Fruit fly (Drosophila melanogaster) whole organism, embryonic: Measurements from ENCODE around the gene wda.

ENCODE experiments used
- CG3163 ChIP-seq: fragments of 200-800 bp; sonication (Bioruptor generic); optimal IDR thresholded peaks from 3 replicates; lab custom pipeline; 2016; ENCODE audit warnings: missing biosample characterization, missing genetic modification characterization
- CG7928 ChIP-seq: fragments of 200-800 bp; sonication (Bioruptor generic); optimal IDR thresholded peaks from 2 replicates; lab custom pipeline; 2017; ENCODE audit warnings: missing biosample characterization, mild to moderate bottlenecking, missing genetic modification characterization
- Chrac-16 ChIP-seq: fragments of 200-800 bp; sonication (Bioruptor generic); optimal IDR thresholded peaks from 3 replicates; lab custom pipeline; 2016; ENCODE audit warnings: missing biosample characterization, missing genetic modification characterization
- exex ChIP-seq: fragments of 200-800 bp; sonication (Bioruptor generic); optimal IDR thresholded peaks from 4 replicates; lab custom pipeline; 2018; ENCODE audit warnings: missing biosample characterization, mild to moderate bottlenecking, missing genetic modification characterization, moderate library complexity
- grau ChIP-seq: fragments of 200-800 bp; optimal IDR thresholded peaks from 3 replicates; lab custom pipeline; 2019; ENCODE audit warnings: missing biosample characterization, mild to moderate bottlenecking, missing genetic modification characterization, moderate library complexity

- TF ChIP-seq grau (tag; lab: Kevin White, UChicago) (no peak), exex (tag; lab: Kevin White, UChicago) (no peak), Chrac-16 (GFP tag; lab: Kevin White, UChicago) (no peak), CG7928 (no peak), CG3163 (GFP tag; lab: Kevin White, UChicago) (no peak)
Measured at dm6 chr3R:23258524-23258923, 637 bp upstream of the wda start.
